Worm (Caenorhabditis elegans) whole organism, young adult: ENCODE data around the gene D2063.1.

ENCODE experiments used
- B0019.2 ChIP-seq: fragments of 200-800 bp; sonication (Bioruptor generic); conservative IDR thresholded peaks from 2 replicates; pipeline ENCODE4 v1.3.6; 2022; ENCODE audit warnings: missing genetic modification reagents, missing genetic modification characterization, missing compliant biosample characterization
- B0261.1 ChIP-seq: sonication (generic microtip); optimal IDR thresholded peaks from 2 replicates; lab custom pipeline; 2016; ENCODE audit warnings: mild to moderate bottlenecking, missing genetic modification characterization, moderate library complexity, missing compliant biosample characterization
- B0336.3 ChIP-seq: fragments of 200-800 bp; sonication (Bioruptor generic); IDR thresholded peaks from 2 replicates; pipeline ENCODE4 v1.3.6; 2022; ENCODE audit warnings: missing genetic modification characterization, missing compliant biosample characterization
- C06A6.2 ChIP-seq: fragments of 200-800 bp; sonication (Bioruptor generic); conservative IDR thresholded peaks from 2 replicates; pipeline ENCODE4 v1.3.6; 2022; ENCODE audit warnings: missing genetic modification characterization, missing compliant biosample characterization
- F10E7.11 ChIP-seq: sonication (generic microtip); optimal IDR thresholded peaks from 2 replicates; lab custom pipeline; 2017; ENCODE audit warnings: mild to moderate bottlenecking, missing genetic modification characterization, moderate library complexity, missing compliant biosample characterization
- F57A8.1 ChIP-seq: fragments of 200-800 bp; sonication (Bioruptor generic); optimal IDR thresholded peaks from 2 replicates; lab custom pipeline; 2018; ENCODE audit warnings: mild to moderate bottlenecking, missing genetic modification characterization, moderate library complexity, missing compliant biosample characterization
- F57C9.4 ChIP-seq: sonication (generic microtip); optimal IDR thresholded peaks from 2 replicates; lab custom pipeline; 2017; ENCODE audit warnings: mild to moderate bottlenecking, missing genetic modification characterization, missing compliant biosample characterization
- T26A5.8 ChIP-seq: sonication (generic microtip); optimal IDR thresholded peaks from 2 replicates; lab custom pipeline; 2016; ENCODE audit warnings: missing genetic modification characterization, missing compliant biosample characterization
- Y53G8AR.9 ChIP-seq: fragments of 200-800 bp; sonication (Bioruptor generic); conservative IDR thresholded peaks from 2 replicates; pipeline ENCODE4 v1.3.6; 2022; ENCODE audit warnings: missing genetic modification reagents, missing genetic modification characterization, missing compliant biosample characterization
- ama-1 ChIP-seq, 3 experiments: fragments of 150-350 bp in 1 of 3; sonication (generic microtip) in 2 of 3; optimal IDR thresholded peaks; 2 replicates each; lab custom pipeline; 2014 to 2018; ENCODE audit warnings: missing biosample characterization in 2 of 3, missing genetic modification characterization in 2 of 3, missing genetic modification reagents in 2 of 3
- attf-3 ChIP-seq: fragments of 200-800 bp; sonication (Bioruptor generic); conservative IDR thresholded peaks from 2 replicates; pipeline ENCODE4 v1.3.6; 2022; ENCODE audit warnings: missing genetic modification reagents, missing genetic modification characterization, missing compliant biosample characterization
- attf-6 ChIP-seq: fragments of 200-800 bp; sonication (Bioruptor generic); IDR thresholded peaks from 2 replicates; pipeline ENCODE4 v1.3.6; 2022; ENCODE audit warnings: missing genetic modification reagents, missing genetic modification characterization, missing compliant biosample characterization
- bed-1 ChIP-seq: fragments of 200-800 bp; sonication (Bioruptor generic); IDR thresholded peaks from 2 replicates; pipeline ENCODE4 v1.3.6; 2022; ENCODE audit warnings: missing genetic modification reagents, missing genetic modification characterization, missing compliant biosample characterization
- ccch-3 ChIP-seq: fragments of 200-800 bp; sonication (Bioruptor generic); optimal IDR thresholded peaks from 2 replicates; lab custom pipeline; 2018; ENCODE audit warnings: mild to moderate bottlenecking, missing genetic modification characterization, missing compliant biosample characterization
- cebp-1 ChIP-seq, 2 experiments: fragments of 200-800 bp in 1 of 2; sonication (Bioruptor generic) in 1 of 2; sonication (generic microtip) in 1 of 2; IDR thresholded peaks in 1 of 2; optimal IDR thresholded peaks in 1 of 2; 2 replicates each; pipeline versions ENCODE4 v1.3.6 to Lab custom; 2017 to 2022; ENCODE audit warnings: missing compliant biosample characterization in 2 of 2, missing genetic modification characterization in 2 of 2, mild to moderate bottlenecking in 1 of 2, missing genetic modification reagents in 1 of 2, moderate library complexity in 1 of 2
- ceh-58 ChIP-seq: fragments of 200-800 bp; sonication (Bioruptor generic); IDR thresholded peaks from 2 replicates; pipeline ENCODE4 v1.3.6; 2022; ENCODE audit warnings: missing genetic modification characterization, missing compliant biosample characterization
- ceh-79 ChIP-seq: sonication (generic microtip); optimal IDR thresholded peaks from 2 replicates; lab custom pipeline; 2017; ENCODE audit warnings: mild to moderate bottlenecking, missing genetic modification characterization, missing compliant biosample characterization
- dox-1 ChIP-seq: fragments of 200-800 bp; sonication (Bioruptor generic); IDR thresholded peaks from 2 replicates; pipeline ENCODE4 v1.3.6; 2022; ENCODE audit warnings: missing genetic modification reagents, missing genetic modification characterization, missing compliant biosample characterization
- ekl-4 ChIP-seq: fragments of 200-800 bp; sonication (Bioruptor generic); IDR thresholded peaks from 2 replicates; pipeline ENCODE4 v1.3.6; 2022; ENCODE audit warnings: missing genetic modification reagents, missing genetic modification characterization, missing compliant biosample characterization
- ets-4 ChIP-seq: fragments of 200-800 bp; sonication (Bioruptor generic); optimal IDR thresholded peaks from 2 replicates; lab custom pipeline; 2018; ENCODE audit warnings: mild to moderate bottlenecking, missing genetic modification characterization, missing compliant biosample characterization
- lin-26 ChIP-seq: fragments of 200-800 bp; sonication (Bioruptor generic); IDR thresholded peaks from 2 replicates; pipeline ENCODE4 v1.3.6; 2022; ENCODE audit warnings: missing genetic modification reagents, missing genetic modification characterization, missing compliant biosample characterization
- lin-35 ChIP-seq, 3 experiments: fragments of 150-350 bp in 2 of 3; sonication (generic microtip) in 1 of 3; optimal IDR thresholded peaks; 2 replicates each; lab custom pipeline; 2014 to 2018; ENCODE audit warnings: missing biosample characterization in 3 of 3, missing genetic modification characterization in 3 of 3, missing genetic modification reagents in 3 of 3
- mes-4 ChIP-seq: sonication (generic microtip); optimal IDR thresholded peaks from 2 replicates; lab custom pipeline; 2016; ENCODE audit warnings: missing genotype, missing genetic modification characterization, missing compliant biosample characterization
- nfya-1 ChIP-seq: sonication (generic microtip); optimal IDR thresholded peaks from 2 replicates; lab custom pipeline; 2017; ENCODE audit warnings: antibody characterized with exemption, missing compliant biosample characterization, missing genetic modification characterization, borderline replicate concordance; ENCODE audit not compliant: insufficient read depth
- nfya-2 ChIP-seq: fragments of 200-800 bp; sonication (Bioruptor generic); IDR thresholded peaks from 2 replicates; pipeline ENCODE4 v1.3.6; 2022; ENCODE audit warnings: missing genetic modification reagents, missing genetic modification characterization, missing compliant biosample characterization
- nhr-120 ChIP-seq: fragments of 200-800 bp; sonication (Bioruptor generic); IDR thresholded peaks from 2 replicates; pipeline ENCODE4 v1.3.6; 2022; ENCODE audit warnings: missing genetic modification characterization, missing compliant biosample characterization
- pbrm-1 ChIP-seq: fragments of 200-800 bp; sonication (Bioruptor generic); IDR thresholded peaks from 2 replicates; pipeline ENCODE4 v1.3.6; 2022; ENCODE audit warnings: missing genetic modification reagents, missing genetic modification characterization, missing compliant biosample characterization
- repo-1 ChIP-seq: sonication (generic microtip); optimal IDR thresholded peaks from 2 replicates; lab custom pipeline; 2017; ENCODE audit warnings: mild to moderate bottlenecking, missing genetic modification characterization, missing compliant biosample characterization
- snpc-3.4 ChIP-seq: sonication (generic microtip); optimal IDR thresholded peaks from 2 replicates; lab custom pipeline; 2017; ENCODE audit warnings: missing genetic modification characterization, mild to moderate bottlenecking, missing compliant biosample characterization, antibody characterized with exemption, moderate library complexity, missing genotype, missing genetic modification reagents
- tbp1 ChIP-seq: fragments of 200-800 bp; sonication (Bioruptor generic); optimal IDR thresholded peaks from 2 replicates; lab custom pipeline; 2018; ENCODE audit warnings: mild to moderate bottlenecking, missing genetic modification characterization, missing compliant biosample characterization
- tbx-9 ChIP-seq: sonication (generic microtip); optimal IDR thresholded peaks from 2 replicates; lab custom pipeline; 2016; ENCODE audit warnings: borderline replicate concordance, missing genetic modification characterization, inconsistent platforms, missing compliant biosample characterization
- ztf-6 ChIP-seq: fragments of 200-800 bp; sonication (Bioruptor generic); IDR thresholded peaks from 2 replicates; pipeline ENCODE4 v1.3.6; 2022; ENCODE audit warnings: missing genetic modification reagents, missing genetic modification characterization, missing compliant biosample characterization

Gene D2063.1

DNA sequence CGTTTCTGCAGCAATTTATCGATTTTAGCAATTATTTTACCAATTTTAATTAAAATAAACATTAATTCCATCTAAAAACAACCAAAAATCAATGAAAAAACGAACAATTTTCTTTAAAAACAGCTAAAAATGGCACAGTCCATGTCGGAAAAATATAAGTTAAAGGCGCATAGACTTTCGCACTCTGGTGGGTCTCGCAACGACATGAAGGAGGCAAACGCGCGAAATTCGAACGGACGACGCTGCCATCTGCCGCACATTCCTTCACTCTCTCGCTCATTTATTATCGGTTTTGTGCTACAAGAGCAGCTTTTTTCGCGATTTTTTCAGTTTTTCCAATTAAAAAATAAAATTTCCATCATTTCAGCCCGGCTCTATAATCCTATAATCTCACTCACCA lies 19.9 kb downstream of the D2063.1 start, which contains the start of gene mcm-7 (continued):
- TF ChIP-seq nhr-120 (GFP tag; lab: Robert Waterston, UW): no peak
- no peak for TF ChIP-seq nfya-2
- TF ChIP-seq T26A5.8 (tag; lab: Kevin White, UChicago): no peak
- no peak for TF ChIP-seq B0336.3 (GFP tag; lab: Robert Waterston, UW)
- TF ChIP-seq snpc-3.4 (tag; lab: Kevin White, UChicago): peak; percentile 53
- 0 out of 2 replicates have a peak, but pooled peaks have one; percentile 47 for TF ChIP-seq pbrm-1 (GFP tag; lab: Robert Waterston, UW)
- TF ChIP-seq F10E7.11: no peak
- no peak for TF ChIP-seq B0019.2 (GFP tag; lab: Robert Waterston, UW)
- no peak for TF ChIP-seq B0261.1 (tag; lab: Kevin White, UChicago)
- TF ChIP-seq attf-3 (GFP tag; lab: Robert Waterston, UW): 0 out of 2 replicates have a peak, but pooled peaks have one; percentile 33
- no peak for TF ChIP-seq mes-4 (tag; lab: Kevin White, UChicago)

DNA sequence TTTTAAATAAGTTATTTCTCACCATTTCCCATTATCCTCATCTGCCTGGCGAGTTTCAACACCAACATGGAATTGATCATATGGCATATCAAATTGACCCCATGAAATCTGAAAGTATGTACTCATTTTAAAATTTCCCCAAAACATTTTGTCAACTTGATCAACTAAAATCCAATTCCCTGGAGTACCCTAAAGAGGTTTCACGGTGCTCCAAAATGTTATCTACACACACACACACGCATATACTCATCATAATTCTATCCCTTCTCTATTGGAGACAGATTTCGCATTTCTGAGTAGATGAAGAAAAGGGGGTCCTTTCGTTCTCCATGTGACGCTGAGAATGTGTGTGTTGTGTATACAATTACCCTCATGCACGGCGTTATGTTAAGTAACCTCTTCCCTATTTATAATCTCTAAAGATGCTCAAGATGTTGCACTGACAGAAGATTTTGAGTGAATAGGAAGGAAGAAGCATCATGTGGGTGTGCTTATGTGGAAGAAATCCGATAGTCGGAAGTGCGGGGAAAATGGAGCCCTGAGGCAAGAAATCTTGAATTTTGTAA lies 29.2 kb downstream of the D2063.1 start:
- TF ChIP-seq ztf-6 (GFP tag; lab: Robert Waterston, UW) (no peak), ets-4 (no peak), cebp-1 (GFP tag; IDR thresholded peaks at IDR 0.05; lab: Robert Waterston, UW) (no peak), cebp-1 (tag; optimal IDR thresholded peaks at IDR 0.05; lab: Kevin White, UChicago) (no peak), ekl-4 (GFP tag; lab: Robert Waterston, UW) (no peak), F57C9.4 (no peak), ceh-79 (tag; lab: Kevin White, UChicago) (no peak), ama-1 (optimal IDR thresholded peaks at IDR 0.05; lab: Kevin White, UChicago) (no peak), ama-1 (GFP tag; optimal IDR thresholded peaks at IDR 0.05; lab: Kevin White, UChicago) (no peak), C06A6.2 (no peak), nfya-1 (tag; lab: Kevin White, UChicago) (no peak), bed-1 (GFP tag; lab: Robert Waterston, UW) (no peak), Y53G8AR.9 (GFP tag; lab: Robert Waterston, UW) (no peak), attf-3 (GFP tag; lab: Robert Waterston, UW) (no peak), dox-1 (GFP tag; lab: Robert Waterston, UW) (no peak), F57A8.1 (no peak), ccch-3 (GFP tag; lab: Kevin White, UChicago) (no peak), attf-6 (GFP tag; lab: Robert Waterston, UW) (no peak), ceh-58 (no peak)

DNA sequence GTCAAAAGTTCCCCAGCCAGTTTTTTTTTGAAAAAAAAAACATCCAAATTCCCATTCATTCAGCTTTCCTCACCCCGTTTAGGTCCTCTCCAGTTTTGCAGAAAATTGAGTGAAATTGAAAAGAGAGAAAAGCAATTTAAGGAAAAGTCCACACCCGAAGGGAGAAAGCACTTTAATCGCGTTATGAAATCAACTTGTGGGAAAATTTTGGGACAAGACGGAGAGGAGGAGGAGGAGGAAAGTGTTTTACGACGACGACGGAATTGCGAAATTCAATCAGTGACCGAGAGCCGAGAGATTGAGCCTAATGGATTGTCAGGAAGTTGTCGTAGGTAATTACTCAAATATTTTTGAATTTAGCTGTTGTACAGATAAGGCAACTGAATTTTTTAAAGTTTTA lies 30.4 kb downstream of the D2063.1 start:
- TF ChIP-seq repo-1 (tag; lab: Kevin White, UChicago) (no peak), cebp-1 (GFP tag; IDR thresholded peaks at IDR 0.05; lab: Robert Waterston, UW) (peak; percentile 65; the same call in 1 of the 2 replicates), cebp-1 (tag; optimal IDR thresholded peaks at IDR 0.05; lab: Kevin White, UChicago) (peak; percentile 94), F57A8.1 (no peak), lin-35 (GFP tag; optimal IDR thresholded peaks at IDR 0.05; lab: Kevin White, UChicago) (no peak), tbx-9 (tag; lab: Kevin White, UChicago) (no peak), nhr-120 (GFP tag; lab: Robert Waterston, UW) (no peak)
- TF ChIP-seq, all 124 proteins: peak for 1

ce11 chrV:4359127-4359526 lies 32.2 kb downstream of the D2063.1 start:
- no peak for TF ChIP-seq tbp1
- no peak for TF ChIP-seq lin-26 (GFP tag; lab: Robert Waterston, UW)
- TF ChIP-seq B0261.1 (tag; lab: Kevin White, UChicago): no peak
